Fruit fly (Drosophila melanogaster): ENCODE results near the gene mbf1.
A peak's percentile ranks its signal among the peaks of the same experiment; 100 is the strongest.

mbf1 gene

dm6 chr3L:16612152-16612551 is 37.9 kb downstream of the mbf1 start, which contains the start of gene CG4101 (continued):
- TF ChIP-seq CG42726 (GFP tag; IDR thresholded peaks at IDR 0.05; ENCODE audit: partially characterized antibody) (peak; percentile 45; the same call in 1 of the 2 replicates), CG13123 (GFP tag; optimal IDR thresholded peaks at IDR 0.05) (peak; percentile 25), CG1832 (GFP tag; optimal IDR thresholded peaks at IDR 0.05) (no peak), crol (GFP tag; IDR thresholded peaks at IDR 0.05) (no peak), Chrac-16 (GFP tag; optimal IDR thresholded peaks at IDR 0.05) (peak; percentile 82), fu2 (GFP tag; optimal IDR thresholded peaks at IDR 0.05) (peak; percentile 78), ssp (GFP tag; IDR thresholded peaks at IDR 0.05) (peak; percentile 57), aop (GFP tag; IDR thresholded peaks at IDR 0.05) (no peak), pita (GFP tag; optimal IDR thresholded peaks at IDR 0.05) (no peak), CG9437 (GFP tag; optimal IDR thresholded peaks at IDR 0.05) (peak; percentile 37), tup (GFP tag; optimal IDR thresholded peaks at IDR 0.05) (peak; percentile 65), Side (GFP tag; optimal IDR thresholded peaks at IDR 0.05) (peak; percentile 70), CG2875 (GFP tag; optimal IDR thresholded peaks at IDR 0.05) (peak; percentile 11), twi (tag; optimal IDR thresholded peaks at IDR 0.05) (peak; percentile 67), CG16779 (GFP tag; IDR thresholded peaks at IDR 0.05) (0 out of 2 replicates have a peak, but pooled peaks have one; percentile 13), gsb-n (tag; optimal IDR thresholded peaks at IDR 0.05) (peak; percentile 60), esg (GFP tag; conservative IDR thresholded peaks at IDR 0.05) (peak; percentile 74), Hsf (GFP tag; optimal IDR thresholded peaks at IDR 0.05) (peak; percentile 88), CoRest (tag; optimal IDR thresholded peaks at IDR 0.05) (peak; percentile 85), CG12104 (GFP tag; optimal IDR thresholded peaks at IDR 0.05) (peak; percentile 74), Lim3 (GFP tag; IDR thresholded peaks at IDR 0.05) (peak; percentile 52; the same call in 1 of the 2 replicates), gt (GFP tag; IDR thresholded peaks at IDR 0.05) (no peak), CG7271 (tag; optimal IDR thresholded peaks at IDR 0.05) (peak; percentile 67), CG4424 (GFP tag; optimal IDR thresholded peaks at IDR 0.05) (peak; percentile 72), CG7745 (tag; optimal IDR thresholded peaks at IDR 0.05) (no peak), CG2116 (GFP tag; optimal IDR thresholded peaks at IDR 0.05) (peak; percentile 79), Xbp1 (GFP tag; optimal IDR thresholded peaks at IDR 0.05) (peak; percentile 86), hbn (GFP tag; IDR thresholded peaks at IDR 0.05; ENCODE audit: partially characterized antibody) (peak; percentile 85), ab (GFP tag; optimal IDR thresholded peaks at IDR 0.05) (peak; percentile 24), pb (GFP tag; optimal IDR thresholded peaks at IDR 0.05) (peak; percentile 27), stwl (tag; optimal IDR thresholded peaks at IDR 0.05) (peak; percentile 70), CG2678 (tag; optimal IDR thresholded peaks at IDR 0.05) (peak; percentile 84), lilli (GFP tag; optimal IDR thresholded peaks at IDR 0.05) (peak; percentile 92), dimm (GFP tag; IDR thresholded peaks at IDR 0.05) (no peak), CG16863 (GFP tag; optimal IDR thresholded peaks at IDR 0.05) (peak; percentile 64), CG13424 (tag; optimal IDR thresholded peaks at IDR 0.05) (peak; percentile 91), TFAM (GFP tag; optimal IDR thresholded peaks at IDR 0.05) (no peak), hb (GFP tag; IDR thresholded peaks at IDR 0.05; ENCODE audit: partially characterized antibody) (no peak; the same call in 2 of the 3 replicates), cas (GFP tag; IDR thresholded peaks at IDR 0.05) (peak; percentile 63; the same call in 1 of the 2 replicates), fd96Cb (tag; optimal IDR thresholded peaks at IDR 0.05) (peak; percentile 59), pfk (GFP tag; optimal IDR thresholded peaks at IDR 0.05) (no peak), HLH54F (GFP tag; optimal IDR thresholded peaks at IDR 0.05) (peak; percentile 79), ash1 (GFP tag; optimal IDR thresholded peaks at IDR 0.05) (no peak), CG7839 (tag; optimal IDR thresholded peaks at IDR 0.05) (peak; percentile 79), Ets65A (GFP tag) (peak; percentile 96), zen (tag; optimal IDR thresholded peaks at IDR 0.05) (peak; percentile 71), sob (GFP tag; IDR thresholded peaks at IDR 0.05) (peak; percentile 87), Tbp (GFP tag; optimal IDR thresholded peaks at IDR 0.05) (no peak), psq (GFP tag; optimal IDR thresholded peaks at IDR 0.05) (peak; percentile 47), CG14965 (GFP tag; optimal IDR thresholded peaks at IDR 0.05; ENCODE audit: borderline replicate concordance) (no peak), CG14050 (GFP tag; IDR thresholded peaks at IDR 0.05) (peak; percentile 71)

Measured in whole organism, embryonic.